Worm (Caenorhabditis elegans) whole organism, L4 larva: Measurements from ENCODE around the gene Y57E12AR.1.
"Not testable (repeated sequence)": the region's sequence is repeated elsewhere in the genome, so short reads cannot be mapped to it uniquely, and the experiment has no call there.

Experiments
- D1046.2 ChIP-seq: fragments of 200-800 bp; sonication (Bioruptor generic); IDR thresholded peaks from 2 replicates; pipeline ENCODE4 v1.3.6; 2022; ENCODE audit warnings: missing genetic modification characterization, missing compliant biosample characterization
- arid-1 ChIP-seq: fragments of 200-800 bp; sonication (Bioruptor generic); conservative IDR thresholded peaks from 2 replicates; pipeline ENCODE4 v1.3.6; 2022; ENCODE audit warnings: missing genetic modification reagents, missing genetic modification characterization, missing compliant biosample characterization
- ceh-20 ChIP-seq: fragments of 200-800 bp; sonication (Bioruptor generic); IDR thresholded peaks from 2 replicates; pipeline ENCODE4 v1.3.6; 2022; ENCODE audit warnings: missing genetic modification reagents, missing genetic modification characterization, missing compliant biosample characterization
- ctbp-1 ChIP-seq: fragments of 200-800 bp; sonication (Bioruptor generic); IDR thresholded peaks from 2 replicates; pipeline ENCODE4 v1.3.6; 2022; ENCODE audit warnings: missing genetic modification reagents, missing genetic modification characterization, missing compliant biosample characterization
- dmd-6 ChIP-seq: fragments of 200-800 bp; sonication (Bioruptor generic); IDR thresholded peaks from 2 replicates; pipeline ENCODE4 v1.3.6; 2022; ENCODE audit warnings: missing genetic modification reagents, missing genetic modification characterization, missing compliant biosample characterization
- fos-1 ChIP-seq: fragments of 150-350 bp; optimal IDR thresholded peaks from 2 replicates; lab custom pipeline; 2014; ENCODE audit warnings: missing biosample characterization, missing genetic modification characterization
- mdl-1 ChIP-seq, 2 experiments: fragments of 150-350 bp in 1 of 2; sonication (generic microtip) in 1 of 2; optimal IDR thresholded peaks; 2 replicates each; lab custom pipeline; 2014 to 2017; ENCODE audit warnings: missing biosample characterization in 2 of 2, missing genetic modification characterization in 2 of 2
- nhr-102 ChIP-seq: sonication (generic microtip); optimal IDR thresholded peaks from 2 replicates; lab custom pipeline; 2016; ENCODE audit warnings: mild to moderate bottlenecking, missing genetic modification characterization, moderate library complexity, missing compliant biosample characterization
- nhr-11 ChIP-seq: fragments of 150-350 bp; optimal IDR thresholded peaks from 2 replicates; lab custom pipeline; 2014; ENCODE audit warnings: missing biosample characterization, missing genetic modification characterization
- nhr-28 ChIP-seq: fragments of 150-350 bp; optimal IDR thresholded peaks from 2 replicates; lab custom pipeline; 2014; ENCODE audit warnings: missing biosample characterization, missing genetic modification characterization
- pha-4 ChIP-seq, 2 experiments: fragments of 150-350 bp in 1 of 2; fragments of 200-800 bp in 1 of 2; sonication (Bioruptor generic) in 1 of 2; IDR thresholded peaks in 1 of 2; optimal IDR thresholded peaks in 1 of 2; 2 replicates each; pipeline versions ENCODE4 v1.3.6 to Lab custom; 2014 to 2022; ENCODE audit warnings: missing genetic modification characterization in 2 of 2, missing genetic modification reagents in 2 of 2, missing biosample characterization in 1 of 2, missing compliant biosample characterization in 1 of 2
- snpc-1.2 ChIP-seq: fragments of 200-800 bp; sonication (Bioruptor generic); IDR thresholded peaks from 2 replicates; pipeline ENCODE4 v1.3.6; 2022; ENCODE audit warnings: missing genetic modification reagents, missing genetic modification characterization, missing compliant biosample characterization

DNA sequence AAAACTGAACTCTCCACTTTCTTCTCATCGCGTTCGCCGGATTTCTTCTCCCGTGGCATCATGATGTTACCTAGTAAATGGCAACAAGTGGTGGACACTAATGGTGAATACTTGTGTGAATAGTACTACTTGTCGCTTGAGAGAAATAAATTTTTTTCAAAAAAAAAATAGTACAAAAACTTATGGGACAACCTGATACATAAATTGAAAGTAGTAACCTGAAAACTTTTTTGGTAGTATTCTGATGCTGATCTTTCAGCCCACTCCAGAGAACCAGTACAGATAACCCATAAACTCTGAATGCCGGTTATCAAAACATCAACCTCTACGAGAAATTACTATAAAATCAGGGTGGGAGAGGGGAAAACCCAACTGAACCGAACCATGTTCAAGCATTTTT lies 7.3 kb downstream of the Y57E12AR.1 start, which contains the start of gene Y57E12AL.2:
- TF ChIP-seq dmd-6; D1046.2 (GFP tag; lab: Robert Waterston, UW); nhr-11; fos-1 (tag; lab: Kevin White, UChicago); nhr-102 (tag; lab: Kevin White, UChicago); nhr-28 (tag; lab: Kevin White, UChicago); ctbp-1 (GFP tag; lab: Robert Waterston, UW); mdl-1 (tag; optimal IDR thresholded peaks at IDR 0.05; lab: Kevin White, UChicago); pha-4 (GFP tag; IDR thresholded peaks at IDR 0.05; lab: Robert Waterston, UW); pha-4 (tag; optimal IDR thresholded peaks at IDR 0.05; lab: Kevin White, UChicago); snpc-1.2 (GFP tag; lab: Robert Waterston, UW); ceh-20 (GFP tag; lab: Robert Waterston, UW); arid-1 (GFP tag; lab: Robert Waterston, UW): not testable (repeated sequence)
